Fruit fly (Drosophila melanogaster): ENCODE results near the gene pes.

DNA sequence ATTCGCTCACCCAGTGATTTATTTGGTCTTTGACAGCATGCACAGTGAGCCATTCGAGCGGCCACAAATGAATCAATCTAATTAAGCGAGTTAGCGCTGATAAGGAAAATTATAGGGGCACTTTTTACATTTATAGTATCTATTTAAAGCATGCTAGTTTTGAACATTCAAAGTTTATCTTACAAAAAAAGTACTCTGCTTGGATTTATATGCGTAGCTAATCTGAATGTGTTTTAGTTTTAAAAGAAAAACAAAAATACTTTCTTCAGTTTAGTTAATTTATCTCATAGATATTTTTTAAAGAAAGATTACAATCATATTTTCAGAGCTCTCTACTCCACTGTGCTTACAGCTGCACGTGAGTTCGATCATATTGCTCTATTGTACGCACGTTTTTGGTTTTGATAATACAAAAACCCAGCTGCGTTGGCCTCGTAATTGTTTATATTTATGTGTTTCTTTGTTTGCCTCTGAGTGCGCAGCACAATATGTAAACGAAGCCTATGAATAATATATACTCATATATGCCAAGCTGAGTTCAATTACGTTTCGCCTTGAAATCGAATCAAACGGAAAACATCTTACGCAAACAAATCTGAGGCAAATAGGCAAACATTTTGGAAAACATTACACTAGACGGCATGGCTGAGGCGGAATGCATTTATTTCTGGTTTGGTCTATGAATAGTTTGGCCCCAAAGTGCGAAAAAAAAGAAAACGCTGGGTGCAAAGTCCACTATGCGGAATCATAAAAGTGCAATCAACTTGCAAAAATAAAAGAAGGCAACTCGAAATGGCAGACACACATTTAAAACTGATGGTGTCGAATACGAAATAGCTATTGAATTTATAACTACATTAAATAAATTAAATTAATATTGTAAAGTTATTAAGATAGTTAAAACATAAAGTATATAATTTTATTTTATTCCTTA is 8.0 kb upstream of the pes start:
- TF ChIP-seq CG8478 (optimal IDR thresholded peaks at IDR 0.05) (no peak), CTCF (optimal IDR thresholded peaks at IDR 0.05) (no peak)
